Worm (Caenorhabditis elegans) whole organism, young adult: Measurements from ENCODE around the gene sel-7.

ENCODE experiments used
- B0261.1 ChIP-seq: sonication (generic microtip); optimal IDR thresholded peaks from 2 replicates; lab custom pipeline; 2016; ENCODE audit warnings: mild to moderate bottlenecking, missing genetic modification characterization, moderate library complexity, missing compliant biosample characterization
- C06A6.2 ChIP-seq: fragments of 200-800 bp; sonication (Bioruptor generic); conservative IDR thresholded peaks from 2 replicates; pipeline ENCODE4 v1.3.6; 2022; ENCODE audit warnings: missing genetic modification characterization, missing compliant biosample characterization
- ama-1 ChIP-seq, 3 experiments: fragments of 150-350 bp in 1 of 3; sonication (generic microtip) in 2 of 3; optimal IDR thresholded peaks; 2 replicates each; lab custom pipeline; 2014 to 2018; ENCODE audit warnings: missing biosample characterization in 2 of 3, missing genetic modification characterization in 2 of 3, missing genetic modification reagents in 2 of 3
- nfyb-1 ChIP-seq: fragments of 200-800 bp; sonication (Bioruptor generic); IDR thresholded peaks from 2 replicates; pipeline ENCODE4 v1.3.6; 2022; ENCODE audit warnings: missing genetic modification reagents, missing genetic modification characterization, missing compliant biosample characterization
- unc-130 ChIP-seq: sonication (generic microtip); optimal IDR thresholded peaks from 2 replicates; lab custom pipeline; 2016; ENCODE audit warnings: missing genetic modification reagents, missing genetic modification characterization, missing compliant biosample characterization
- unc-62 ChIP-seq: fragments of 150-350 bp; optimal IDR thresholded peaks from 2 replicates; lab custom pipeline; 2014; ENCODE audit warnings: missing biosample characterization, missing genetic modification reagents, missing genetic modification characterization

- no peak for TF ChIP-seq unc-62 (GFP tag; lab: Kevin White, UChicago)
- TF ChIP-seq ama-1 (optimal IDR thresholded peaks at IDR 0.05; lab: Kevin White, UChicago) = no peak
- no peak for TF ChIP-seq ama-1 (GFP tag; optimal IDR thresholded peaks at IDR 0.05; lab: Kevin White, UChicago)
- no peak for TF ChIP-seq B0261.1 (tag; lab: Kevin White, UChicago)
- TF ChIP-seq nfyb-1 (GFP tag; lab: Robert Waterston, UW) = no peak
- no peak for TF ChIP-seq unc-130 (GFP tag; lab: Kevin White, UChicago)
- no peak for TF ChIP-seq C06A6.2 (GFP tag; lab: Robert Waterston, UW)
Measured at ce11 chrX:14382951-14383350, 42.7 kb upstream of the sel-7 start, which contains the start of gene Y60A9.3.
